Fruit fly (Drosophila melanogaster) whole organism, wandering third instar larva: ENCODE results near the gene NK7.1.

ENCODE experiments used
- Abd-B ChIP-seq: fragments of >200 bp; optimal IDR thresholded peaks from 2 replicates; lab custom pipeline; 2017; ENCODE audit warnings: missing biosample characterization, missing genetic modification characterization
- CG32264 ChIP-seq: fragments of 200-800 bp; sonication (Bioruptor generic); optimal IDR thresholded peaks from 2 replicates; lab custom pipeline; 2016; ENCODE audit warnings: missing biosample characterization, missing genetic modification characterization
- CG9705 ChIP-seq: fragments of 200-800 bp; sonication (Bioruptor generic); optimal IDR thresholded peaks from 2 replicates; lab custom pipeline; 2018; ENCODE audit warnings: missing biosample characterization, mild to moderate bottlenecking, missing genetic modification characterization
- CrebA ChIP-seq: fragments of 200-800 bp; sonication (Bioruptor generic); optimal IDR thresholded peaks from 2 replicates; lab custom pipeline; 2016; ENCODE audit warnings: missing biosample characterization, mild to moderate bottlenecking, missing genetic modification characterization, borderline replicate concordance
- Dfd ChIP-seq: fragments of >200 bp; optimal IDR thresholded peaks from 2 replicates; lab custom pipeline; 2017; ENCODE audit warnings: missing biosample characterization, missing genetic modification characterization
- Dif ChIP-seq: fragments of 200-275, 200-300 bp; sonication (Bioruptor generic); optimal IDR thresholded peaks from 2 replicates; lab custom pipeline; 2018; ENCODE audit warnings: missing biosample characterization, missing genetic modification characterization; ENCODE audit not compliant: partially characterized antibody
- GATAd ChIP-seq: sonication (Bioruptor generic); optimal IDR thresholded peaks from 2 replicates; lab custom pipeline; 2016; ENCODE audit warnings: missing biosample characterization, missing genetic modification characterization
- HLH106 ChIP-seq: fragments of 200-800 bp; optimal IDR thresholded peaks from 3 replicates; lab custom pipeline; 2019; ENCODE audit warnings: missing biosample characterization, mild to moderate bottlenecking, missing genetic modification characterization, moderate library complexity
- Hnf4 ChIP-seq: fragments of 200-800 bp; sonication (Bioruptor generic); optimal IDR thresholded peaks from 2 replicates; lab custom pipeline; 2016; ENCODE audit warnings: missing biosample characterization, mild to moderate bottlenecking, missing genetic modification characterization
- Hr78 ChIP-seq: fragments of >200 bp; optimal IDR thresholded peaks from 2 replicates; lab custom pipeline; 2017; ENCODE audit warnings: missing biosample characterization, missing genetic modification characterization
- Hr83 ChIP-seq: fragments of 200-300 bp; sonication (Bioruptor generic); optimal IDR thresholded peaks from 2 replicates; lab custom pipeline; 2016; ENCODE audit warnings: missing biosample characterization, mild to moderate bottlenecking, missing genetic modification characterization, moderate library complexity; ENCODE audit not compliant: poor library complexity, severe bottlenecking
- Jra ChIP-seq: sonication (Bioruptor generic); optimal IDR thresholded peaks from 2 replicates; lab custom pipeline; 2016; ENCODE audit warnings: missing biosample characterization, missing genetic modification characterization
- Mio ChIP-seq: sonication (Bioruptor generic); optimal IDR thresholded peaks from 2 replicates; lab custom pipeline; 2016; ENCODE audit warnings: missing biosample characterization, missing genetic modification characterization
- Myc ChIP-seq: fragments of >200 bp; optimal IDR thresholded peaks from 2 replicates; lab custom pipeline; 2017
- N ChIP-seq: fragments of >200 bp; optimal IDR thresholded peaks from 2 replicates; lab custom pipeline; 2018; ENCODE audit warnings: missing biosample characterization, missing external identifiers, missing genetic modification characterization
- OdsH ChIP-seq: fragments of 200-800 bp; sonication (Bioruptor generic); optimal IDR thresholded peaks from 2 replicates; lab custom pipeline; 2016; ENCODE audit warnings: missing biosample characterization, mild to moderate bottlenecking, missing genetic modification characterization
- Rel ChIP-seq, 2 experiments: fragments of 200-800 bp; sonication (Bioruptor generic) in 1 of 2; optimal IDR thresholded peaks; 2 replicates in 1 of 2; 3 replicates in 1 of 2; lab custom pipeline; 2016 to 2019; ENCODE audit warnings: mild to moderate bottlenecking in 2 of 2, missing biosample characterization in 2 of 2, missing genetic modification characterization in 2 of 2, moderate library complexity in 1 of 2
- Sp1 ChIP-seq: fragments of 200-800 bp; sonication (Bioruptor generic); optimal IDR thresholded peaks from 3 replicates; lab custom pipeline; 2019; ENCODE audit warnings: missing biosample characterization, mild to moderate bottlenecking, missing genetic modification characterization, moderate library complexity
- Vsx2 ChIP-seq: fragments of 200-300, 225-300 bp; sonication (Bioruptor generic); optimal IDR thresholded peaks from 2 replicates; lab custom pipeline; 2018; ENCODE audit warnings: missing biosample characterization, missing genetic modification characterization; ENCODE audit not compliant: partially characterized antibody
- br ChIP-seq: fragments of 200-800 bp; sonication (Bioruptor generic); optimal IDR thresholded peaks from 2 replicates; lab custom pipeline; 2016; ENCODE audit warnings: missing biosample characterization, missing genetic modification characterization
- brk ChIP-seq: fragments of 200-800 bp; sonication (Bioruptor generic); optimal IDR thresholded peaks from 2 replicates; lab custom pipeline; 2016; ENCODE audit warnings: missing biosample characterization, mild to moderate bottlenecking, missing genetic modification characterization
- dl ChIP-seq, 2 experiments: fragments of 175-275, 200-275 bp in 1 of 2; fragments of 200-275 bp in 1 of 2; sonication (Bioruptor generic); optimal IDR thresholded peaks; lab custom pipeline; 2018; ENCODE audit warnings: mild to moderate bottlenecking in 2 of 2, missing biosample characterization in 2 of 2, missing genetic modification characterization in 2 of 2, moderate library complexity in 2 of 2; ENCODE audit not compliant: partially characterized antibody in 2 of 2, insufficient read depth in 1 of 2
- dmrt93B ChIP-seq: fragments of 200-800 bp; sonication (Bioruptor generic); optimal IDR thresholded peaks from 2 replicates; lab custom pipeline; 2018; ENCODE audit warnings: missing biosample characterization, mild to moderate bottlenecking, missing genetic modification characterization
- dsf ChIP-seq: sonication (Bioruptor generic); optimal IDR thresholded peaks from 2 replicates; lab custom pipeline; 2016; ENCODE audit warnings: missing biosample characterization, missing genetic modification characterization, borderline replicate concordance
- ey ChIP-seq: fragments of 200-800 bp; sonication (Bioruptor generic); optimal IDR thresholded peaks from 2 replicates; lab custom pipeline; 2016; ENCODE audit warnings: missing biosample characterization, missing genetic modification characterization
- foxo ChIP-seq, 2 experiments: fragments of 200-800 bp; sonication (Bioruptor generic); optimal IDR thresholded peaks; 2 replicates in 1 of 2; 3 replicates in 1 of 2; lab custom pipeline; 2016 to 2017; ENCODE audit warnings: missing biosample characterization in 2 of 2, missing genetic modification characterization in 2 of 2
- fru ChIP-seq: fragments of 200-800 bp; sonication (Bioruptor generic); optimal IDR thresholded peaks from 3 replicates; lab custom pipeline; 2016; ENCODE audit warnings: missing biosample characterization, mild to moderate bottlenecking, missing genetic modification characterization
- h ChIP-seq: fragments of 200-800 bp; sonication (Bioruptor generic); optimal IDR thresholded peaks from 3 replicates; lab custom pipeline; 2016; ENCODE audit warnings: missing biosample characterization, mild to moderate bottlenecking, missing genetic modification characterization
- jim ChIP-seq: fragments of 175-275, 200-325 bp; sonication (Bioruptor generic); optimal IDR thresholded peaks from 2 replicates; lab custom pipeline; 2016; ENCODE audit warnings: missing biosample characterization, mild to moderate bottlenecking, missing genetic modification characterization
- lola ChIP-seq: fragments of >200 bp; optimal IDR thresholded peaks from 2 replicates; lab custom pipeline; 2017; ENCODE audit warnings: missing biosample characterization, missing genetic modification characterization
- pan ChIP-seq: fragments of >200 bp; optimal IDR thresholded peaks from 2 replicates; lab custom pipeline; 2017
- psq ChIP-seq: fragments of 200-800 bp; sonication (Bioruptor generic); optimal IDR thresholded peaks from 3 replicates; lab custom pipeline; 2017; ENCODE audit warnings: missing biosample characterization, mild to moderate bottlenecking, missing genetic modification characterization, moderate library complexity
- rgr ChIP-seq: fragments of 200-800 bp; sonication (Bioruptor generic); optimal IDR thresholded peaks from 3 replicates; lab custom pipeline; 2016; ENCODE audit warnings: missing biosample characterization, mild to moderate bottlenecking, missing genetic modification characterization
- sage ChIP-seq: fragments of 200-800 bp; sonication (Bioruptor generic); optimal IDR thresholded peaks from 2 replicates; lab custom pipeline; 2016; ENCODE audit warnings: missing biosample characterization, mild to moderate bottlenecking, missing genetic modification characterization
- sv ChIP-seq: fragments of 200-800 bp; sonication (Bioruptor generic); optimal IDR thresholded peaks from 3 replicates; lab custom pipeline; 2016; ENCODE audit warnings: missing biosample characterization, missing genetic modification characterization
- tai ChIP-seq: sonication (Bioruptor generic); optimal IDR thresholded peaks from 2 replicates; lab custom pipeline; 2016; ENCODE audit warnings: missing biosample characterization, missing genetic modification characterization
- usp ChIP-seq: fragments of >200 bp; optimal IDR thresholded peaks from 2 replicates; lab custom pipeline; 2017; ENCODE audit warnings: missing biosample characterization, missing genetic modification characterization
- woc ChIP-seq: sonication (Bioruptor generic); optimal IDR thresholded peaks from 2 replicates; lab custom pipeline; 2016; ENCODE audit warnings: missing biosample characterization, mild to moderate bottlenecking, missing genetic modification characterization

The NK7.1 gene

dm6 chr3R:14283042-14283626, 89.6 kb downstream of the NK7.1 start:
- TF ChIP-seq h (peak; percentile 85), Dif (GFP tag; lab: Kevin White, UChicago) (peak; percentile 96), fru (GFP tag; lab: Kevin White, UChicago) (peak; percentile 83), rgr (peak; percentile 67), CG9705 (GFP tag; lab: Kevin White, UChicago) (no peak), brk (GFP tag; lab: Kevin White, UChicago) (no peak), Jra (GFP tag; lab: Kevin White, UChicago) (peak; percentile 3), OdsH (peak; percentile 67), Rel (GFP tag; optimal IDR thresholded peaks at IDR 0.05; lab: Kevin White, UChicago) (no peak), Rel (tag; optimal IDR thresholded peaks at IDR 0.05; lab: Kevin White, UChicago) (peak; percentile 84), dsf (GFP tag; lab: Kevin White, UChicago) (peak; percentile 2), CG32264 (GFP tag; lab: Kevin White, UChicago) (no peak), woc (GFP tag; lab: Kevin White, UChicago) (peak; percentile 59), Dfd (GFP tag; lab: Kevin White, UChicago) (no peak), lola (GFP tag; lab: Kevin White, UChicago) (no peak), sage (GFP tag; lab: Kevin White, UChicago) (peak; percentile 11), CrebA (GFP tag; lab: Kevin White, UChicago) (no peak), Mio (GFP tag; lab: Kevin White, UChicago) (peak; percentile 17), tai (GFP tag; lab: Kevin White, UChicago) (peak; percentile 73), psq (GFP tag; lab: Kevin White, UChicago) (peak; percentile 63), Hr83 (GFP tag; lab: Kevin White, UChicago) (peak; percentile 77), usp (GFP tag; lab: Kevin White, UChicago) (no peak), Vsx2 (GFP tag; lab: Kevin White, UChicago) (peak; percentile 88), Myc (lab: Kevin White, UChicago) (no peak), dmrt93B (GFP tag; lab: Kevin White, UChicago) (peak; percentile 57), Sp1 (GFP tag; lab: Kevin White, UChicago) (peak; percentile 75), N (GFP tag; lab: Kevin White, UChicago) (no peak), pan (lab: Kevin White, UChicago) (no peak), Hr78 (GFP tag; lab: Kevin White, UChicago) (no peak), Hnf4 (GFP tag; lab: Kevin White, UChicago) (peak; percentile 39), foxo (GFP tag; optimal IDR thresholded peaks at IDR 0.05; lab: Kevin White, UChicago) (peak in 1 of 2 experiments; percentile 65), jim (no peak), dl (GFP tag; optimal IDR thresholded peaks at IDR 0.05; lab: Kevin White, UChicago; ENCODE audit: insufficient read depth in 1 of 2, partially characterized antibody in 2 of 2) (peak; percentile 73 to 88), GATAd (GFP tag; lab: Kevin White, UChicago) (no peak), sv (GFP tag; lab: Kevin White, UChicago) (peak; percentile 49), Abd-B (GFP tag; lab: Kevin White, UChicago) (no peak), br (GFP tag; lab: Kevin White, UChicago) (peak; percentile 78), HLH106 (peak; percentile 78), ey (peak; percentile 86)

dm6 chr3R:14282215-14283041, 90.3 kb downstream of the NK7.1 start:
- TF ChIP-seq fru (GFP tag; lab: Kevin White, UChicago): no peak
- peak; percentile 15 for TF ChIP-seq HLH106
- TF ChIP-seq h: no peak
- TF ChIP-seq Vsx2 (GFP tag; lab: Kevin White, UChicago): peak; percentile 64
- TF ChIP-seq Dif (GFP tag; lab: Kevin White, UChicago): peak; percentile 48
- no peak for TF ChIP-seq foxo (GFP tag; optimal IDR thresholded peaks at IDR 0.05; lab: Kevin White, UChicago)
- TF ChIP-seq, all 38 proteins: peak for 3
